Fruit fly (Drosophila melanogaster): ENCODE results near the gene jp.

Gene jp

dm6 chr2L:9525719-9526118 lies 40.8 kb downstream of the jp start (continued):
- TF ChIP-seq CG3032 (tag; optimal IDR thresholded peaks at IDR 0.05) (no peak), vri (GFP tag; optimal IDR thresholded peaks at IDR 0.05) (no peak), CG9139 (GFP tag; optimal IDR thresholded peaks at IDR 0.05) (peak; percentile 72), Eip93F (GFP tag; optimal IDR thresholded peaks at IDR 0.05) (no peak), CG11762 (GFP tag; optimal IDR thresholded peaks at IDR 0.05; ENCODE audit: insufficient read depth) (peak; percentile 17), esn (GFP tag; optimal IDR thresholded peaks at IDR 0.05) (no peak), fkh (GFP tag; optimal IDR thresholded peaks at IDR 0.05) (peak; percentile 99), topi (GFP tag; optimal IDR thresholded peaks at IDR 0.05) (no peak), CG3919 (GFP tag; optimal IDR thresholded peaks at IDR 0.05) (peak; percentile 48), CG8119 (GFP tag; IDR thresholded peaks at IDR 0.05) (no peak), salr (GFP tag; optimal IDR thresholded peaks at IDR 0.05) (peak; percentile 3 to 53), Blimp-1 (GFP tag; optimal IDR thresholded peaks at IDR 0.05) (no peak), Hr38 (GFP tag; optimal IDR thresholded peaks at IDR 0.05) (no peak), net (GFP tag; optimal IDR thresholded peaks at IDR 0.05) (peak; percentile 47), CG6808 (GFP tag; optimal IDR thresholded peaks at IDR 0.05) (peak; percentile 65), spab (GFP tag; optimal IDR thresholded peaks at IDR 0.05) (peak; percentile 54), CG1621 (tag; optimal IDR thresholded peaks at IDR 0.05) (peak; percentile 56), Sox15 (GFP tag; optimal IDR thresholded peaks at IDR 0.05) (no peak), Smox (GFP tag; optimal IDR thresholded peaks at IDR 0.05) (no peak), Sox102F (GFP tag; optimal IDR thresholded peaks at IDR 0.05) (no peak), dsx (GFP tag; optimal IDR thresholded peaks at IDR 0.05; ENCODE audit: poor library complexity, severe bottlenecking) (peak; percentile 26), achi (GFP tag; optimal IDR thresholded peaks at IDR 0.05) (peak; percentile 23), CG6792 (GFP tag; optimal IDR thresholded peaks at IDR 0.05) (peak; percentile 14), CG6276 (GFP tag; optimal IDR thresholded peaks at IDR 0.05) (peak; percentile 32), cyc (GFP tag; optimal IDR thresholded peaks at IDR 0.05) (no peak), CG11902 (GFP tag; optimal IDR thresholded peaks at IDR 0.05) (no peak), ss (GFP tag; optimal IDR thresholded peaks at IDR 0.05) (peak; percentile 48 to 71), CG32006 (GFP tag; optimal IDR thresholded peaks at IDR 0.05) (peak; percentile 22), dac (GFP tag; optimal IDR thresholded peaks at IDR 0.05) (no peak), CG8632 (GFP tag; optimal IDR thresholded peaks at IDR 0.05) (no peak), CG15336 (GFP tag; IDR thresholded peaks at IDR 0.05) (no peak; the same call in 1 of the 2 replicates), Eip78C (GFP tag) (peak; percentile 83)

dm6 chr2L:9524915-9525314 lies 41.6 kb downstream of the jp start:
- TF ChIP-seq Eip75B (GFP tag; optimal IDR thresholded peaks at IDR 0.05) (no peak), Eip78C (GFP tag) (peak; percentile 36), CG7368 (GFP tag; optimal IDR thresholded peaks at IDR 0.05) (no peak), OdsH (GFP tag; optimal IDR thresholded peaks at IDR 0.05) (no peak)

- TF ChIP-seq CG15336 (GFP tag; IDR thresholded peaks at IDR 0.05) (peak; percentile 34; the same call in 1 of the 2 replicates), vri (GFP tag; optimal IDR thresholded peaks at IDR 0.05) (peak; percentile 2), CG6163 (GFP tag; IDR thresholded peaks at IDR 0.05) (no peak), Eip78C (GFP tag) (peak; percentile 42)
Observed at dm6 chr2L:9522766-9523174, 43.8 kb downstream of the jp start.

All from whole organism, prepupa.